Fruit fly (Drosophila melanogaster) whole organism, embryonic: ENCODE results near the gene RunxB.

ENCODE experiments used
- Adf1 ChIP-seq: fragments of 200-800 bp; sonication (Bioruptor generic); IDR thresholded peaks from 2 replicates; pipeline ENCODE4 v1.3.6; 2022; ENCODE audit warnings: missing biosample characterization, missing genetic modification characterization
- Atf6 ChIP-seq: fragments of 200-800 bp; sonication (Bioruptor generic); IDR thresholded peaks from 2 replicates; pipeline ENCODE4 v1.3.6; 2022; ENCODE audit warnings: missing biosample characterization, missing genetic modification characterization
- Blimp-1 ChIP-seq: fragments of 200-800 bp; sonication (Bioruptor generic); optimal IDR thresholded peaks from 3 replicates; lab custom pipeline; 2018; ENCODE audit warnings: missing biosample characterization, missing genetic modification characterization, mild to moderate bottlenecking, moderate library complexity, missing genetic modification reagents
- C15 ChIP-seq: fragments of 200-800 bp; sonication (Bioruptor generic); IDR thresholded peaks from 3 replicates; pipeline ENCODE4 v1.3.6; 2022; ENCODE audit warnings: missing biosample characterization, missing genetic modification characterization
- CG10431 ChIP-seq: fragments of 200-800 bp; sonication (Bioruptor generic); optimal IDR thresholded peaks from 3 replicates; lab custom pipeline; 2018; ENCODE audit warnings: missing biosample characterization, mild to moderate bottlenecking, missing genetic modification characterization
- CG10565 ChIP-seq: fragments of 200-800 bp; sonication (Bioruptor generic); optimal IDR thresholded peaks from 3 replicates; lab custom pipeline; 2016; ENCODE audit warnings: missing biosample characterization, mild to moderate bottlenecking, missing genetic modification characterization
- CG10979 ChIP-seq: fragments of 200-800 bp; sonication (Bioruptor generic); optimal IDR thresholded peaks from 2 replicates; lab custom pipeline; 2018; ENCODE audit warnings: missing biosample characterization, mild to moderate bottlenecking, missing genetic modification characterization, moderate library complexity
- CG11247 ChIP-seq: fragments of 200-800 bp; sonication (Bioruptor generic); IDR thresholded peaks from 2 replicates; pipeline ENCODE4 v1.3.6; 2022; ENCODE audit warnings: missing biosample characterization, missing genetic modification characterization
- CG11504 ChIP-seq: fragments of 200-800 bp; sonication (Bioruptor generic); optimal IDR thresholded peaks from 3 replicates; lab custom pipeline; 2019; ENCODE audit warnings: missing biosample characterization, mild to moderate bottlenecking, missing genetic modification characterization, moderate library complexity
- CG12071 ChIP-seq: fragments of 200-800 bp; sonication (Bioruptor generic); optimal IDR thresholded peaks from 3 replicates; lab custom pipeline; 2018; ENCODE audit warnings: missing biosample characterization, mild to moderate bottlenecking, missing genetic modification characterization
- CG15011 ChIP-seq: fragments of 200-800 bp; sonication (Bioruptor generic); optimal IDR thresholded peaks from 3 replicates; lab custom pipeline; 2018; ENCODE audit warnings: missing biosample characterization, mild to moderate bottlenecking, missing genetic modification characterization
- CG15601 ChIP-seq: fragments of 200-800 bp; sonication (Bioruptor generic); optimal IDR thresholded peaks from 3 replicates; lab custom pipeline; 2019; ENCODE audit warnings: missing biosample characterization, mild to moderate bottlenecking, missing genetic modification characterization, moderate library complexity
- CG1647 ChIP-seq: fragments of 200-800 bp; sonication (Bioruptor generic); optimal IDR thresholded peaks from 3 replicates; lab custom pipeline; 2016; ENCODE audit warnings: missing biosample characterization, missing genetic modification characterization
- CG17612 ChIP-seq: fragments of 200-800 bp; sonication (Bioruptor generic); IDR thresholded peaks from 2 replicates; pipeline ENCODE4 v1.3.6; 2022; ENCODE audit warnings: missing biosample characterization, missing genetic modification characterization
- CG17802 ChIP-seq: fragments of 200-800 bp; sonication (Bioruptor generic); optimal IDR thresholded peaks from 2 replicates; lab custom pipeline; 2018; ENCODE audit warnings: missing biosample characterization, mild to moderate bottlenecking, missing genetic modification characterization, moderate library complexity
- CG18262 ChIP-seq: fragments of 200-800 bp; optimal IDR thresholded peaks from 3 replicates; lab custom pipeline; 2019; ENCODE audit warnings: missing biosample characterization, mild to moderate bottlenecking, missing genetic modification characterization, moderate library complexity
- CG32767 ChIP-seq: fragments of 200-800 bp; sonication (Bioruptor generic); IDR thresholded peaks from 2 replicates; pipeline ENCODE4 v1.3.6; 2022; ENCODE audit warnings: missing biosample characterization, missing genetic modification characterization
- CG3281 ChIP-seq: fragments of 200-800 bp; sonication (Bioruptor generic); optimal IDR thresholded peaks from 3 replicates; lab custom pipeline; 2017; ENCODE audit warnings: missing biosample characterization, mild to moderate bottlenecking, missing genetic modification characterization
- CG34376 ChIP-seq: fragments of 200-800 bp; sonication (Bioruptor generic); optimal IDR thresholded peaks from 2 replicates; lab custom pipeline; 2018; ENCODE audit warnings: missing biosample characterization, mild to moderate bottlenecking, missing genetic modification characterization
- CG42726 ChIP-seq: fragments of 200-800 bp; sonication (Bioruptor generic); IDR thresholded peaks from 2 replicates; pipeline ENCODE4 v1.3.6; 2022; ENCODE audit warnings: missing biosample characterization, missing genetic modification characterization; ENCODE audit not compliant: partially characterized antibody
- CG4328 ChIP-seq: fragments of 200-800 bp; sonication (Bioruptor generic); optimal IDR thresholded peaks from 3 replicates; lab custom pipeline; 2017; ENCODE audit warnings: missing biosample characterization, missing genetic modification reagents, missing genetic modification characterization
- CG7556 ChIP-seq: fragments of 200-800 bp; sonication (Bioruptor generic); optimal IDR thresholded peaks from 2 replicates; lab custom pipeline; 2017; ENCODE audit warnings: missing biosample characterization, mild to moderate bottlenecking, missing genetic modification characterization
- CG7987 ChIP-seq: fragments of 200-800 bp; sonication (Bioruptor generic); optimal IDR thresholded peaks from 2 replicates; lab custom pipeline; 2018; ENCODE audit warnings: missing biosample characterization, mild to moderate bottlenecking, missing genetic modification characterization, moderate library complexity
- CG8290 ChIP-seq, 3 experiments: fragments of 200-800 bp; sonication (Bioruptor generic); optimal IDR thresholded peaks; 2 replicates each; lab custom pipeline; 2016 to 2019; ENCODE audit warnings: missing biosample characterization in 3 of 3, missing genetic modification characterization in 3 of 3, mild to moderate bottlenecking in 2 of 3, moderate library complexity in 1 of 3
- CG8388 ChIP-seq: fragments of 200-800 bp; sonication (Bioruptor generic); optimal IDR thresholded peaks from 2 replicates; lab custom pipeline; 2019; ENCODE audit warnings: missing biosample characterization, mild to moderate bottlenecking, missing genetic modification characterization, moderate library complexity
- CG8478 ChIP-seq: fragments of >200 bp; optimal IDR thresholded peaks from 2 replicates; lab custom pipeline; 2018
- CG9727 ChIP-seq: fragments of 200-800 bp; sonication (Bioruptor generic); optimal IDR thresholded peaks from 3 replicates; lab custom pipeline; 2017; ENCODE audit warnings: missing biosample characterization, mild to moderate bottlenecking, missing genetic modification characterization
- CG9876 ChIP-seq: fragments of 200-800 bp; sonication (Bioruptor generic); optimal IDR thresholded peaks from 2 replicates; lab custom pipeline; 2016; ENCODE audit warnings: missing biosample characterization, missing genetic modification characterization
- CrebB ChIP-seq: fragments of 200-800 bp; sonication (Bioruptor generic); optimal IDR thresholded peaks from 3 replicates; lab custom pipeline; 2018; ENCODE audit warnings: missing biosample characterization, mild to moderate bottlenecking, missing genetic modification characterization
- Dek ChIP-seq: fragments of 200-800 bp; sonication (Bioruptor generic); optimal IDR thresholded peaks from 3 replicates; lab custom pipeline; 2019; ENCODE audit warnings: missing biosample characterization, mild to moderate bottlenecking, missing genetic modification characterization, moderate library complexity
- ERR ChIP-seq: fragments of 200-800 bp; sonication (Bioruptor generic); optimal IDR thresholded peaks from 2 replicates; lab custom pipeline; 2016; ENCODE audit warnings: missing biosample characterization, missing genetic modification characterization
- Fer1 ChIP-seq: fragments of 200-800 bp; sonication (Bioruptor generic); optimal IDR thresholded peaks from 2 replicates; lab custom pipeline; 2017; ENCODE audit warnings: missing biosample characterization, mild to moderate bottlenecking, missing genetic modification characterization
- Hand ChIP-seq: fragments of 200-800 bp; sonication (Bioruptor generic); optimal IDR thresholded peaks from 2 replicates; lab custom pipeline; 2017; ENCODE audit warnings: mild to moderate bottlenecking, missing biosample characterization, missing genetic modification reagents, missing genetic modification characterization
- Lim3 ChIP-seq: fragments of 200-800 bp; sonication (Bioruptor generic); IDR thresholded peaks from 2 replicates; pipeline ENCODE4 v1.3.6; 2022; ENCODE audit warnings: missing biosample characterization, missing genetic modification characterization
- Mrtf ChIP-seq: fragments of 200-800 bp; sonication (Bioruptor generic); IDR thresholded peaks from 3 replicates; pipeline ENCODE4 v1.3.6; 2022; ENCODE audit warnings: missing biosample characterization, missing genetic modification characterization
- Oli ChIP-seq: fragments of 200-800 bp; sonication (Bioruptor generic); optimal IDR thresholded peaks from 2 replicates; lab custom pipeline; 2018; ENCODE audit warnings: missing biosample characterization, mild to moderate bottlenecking, missing genetic modification characterization, moderate library complexity
- Pdp1 ChIP-seq, 2 experiments: fragments of 200-800 bp; sonication (Bioruptor generic); optimal IDR thresholded peaks; 3 replicates each; lab custom pipeline; 2016; ENCODE audit warnings: missing biosample characterization in 2 of 2, missing genetic modification characterization in 2 of 2, mild to moderate bottlenecking in 1 of 2, moderate library complexity in 1 of 2
- Sin3A ChIP-seq: fragments of >200 bp; optimal IDR thresholded peaks from 2 replicates; lab custom pipeline; 2018
- Sox102F ChIP-seq: fragments of 200-800 bp; sonication (Bioruptor generic); optimal IDR thresholded peaks from 2 replicates; lab custom pipeline; 2018; ENCODE audit warnings: missing biosample characterization, mild to moderate bottlenecking, missing genetic modification characterization, moderate library complexity
- Trl ChIP-seq, 3 experiments: fragments of >200 bp in 2 of 3; fragments of 200-800 bp in 1 of 3; sonication (Bioruptor generic) in 1 of 3; optimal IDR thresholded peaks; 2 replicates in 1 of 3; 3 replicates in 2 of 3; lab custom pipeline; 2016 to 2017; ENCODE audit warnings: missing biosample characterization in 1 of 3, missing genetic modification characterization in 1 of 3
- abd-A ChIP-seq: fragments of 200-800 bp; sonication (Bioruptor generic); optimal IDR thresholded peaks from 3 replicates; lab custom pipeline; 2019; ENCODE audit warnings: missing biosample characterization, mild to moderate bottlenecking, missing genetic modification characterization, moderate library complexity
- chif ChIP-seq, 2 experiments: fragments of 200-800 bp; sonication (Bioruptor generic); optimal IDR thresholded peaks; 3 replicates each; lab custom pipeline; 2016; ENCODE audit warnings: missing biosample characterization in 2 of 2, missing genetic modification characterization in 2 of 2
- crol ChIP-seq: fragments of 200-800 bp; sonication (Bioruptor generic); IDR thresholded peaks from 2 replicates; pipeline ENCODE4 v1.3.6; 2022; ENCODE audit warnings: missing biosample characterization, missing genetic modification characterization
- eyg ChIP-seq: fragments of 200-800 bp; sonication (Bioruptor generic); optimal IDR thresholded peaks from 3 replicates; lab custom pipeline; 2016; ENCODE audit warnings: missing biosample characterization, missing genetic modification characterization
- kay ChIP-seq: fragments of 200-800 bp; sonication (Bioruptor generic); optimal IDR thresholded peaks from 2 replicates; lab custom pipeline; 2016; ENCODE audit warnings: missing biosample characterization, missing genetic modification characterization
- kni ChIP-seq: fragments of 200-800 bp; sonication (Bioruptor generic); optimal IDR thresholded peaks from 3 replicates; lab custom pipeline; 2017; ENCODE audit warnings: mild to moderate bottlenecking, missing biosample characterization, missing genetic modification reagents, missing genetic modification characterization
- lab ChIP-seq: fragments of 200-800 bp; sonication (Bioruptor generic); optimal IDR thresholded peaks from 3 replicates; lab custom pipeline; 2017; ENCODE audit warnings: missing biosample characterization, missing genetic modification characterization, mild to moderate bottlenecking, moderate library complexity, missing genetic modification reagents
- otp ChIP-seq: fragments of 200-800 bp; sonication (Bioruptor generic); IDR thresholded peaks from 3 replicates; pipeline ENCODE4, ENCODE4 v1.3.6; 2022; ENCODE audit warnings: missing biosample characterization, missing genetic modification characterization
- slbo ChIP-seq: fragments of 200-800 bp; sonication (Bioruptor generic); IDR thresholded peaks from 2 replicates; pipeline ENCODE4 v1.3.6; 2022; ENCODE audit warnings: missing biosample characterization, missing genetic modification characterization
- tx ChIP-seq: fragments of 200-800 bp; sonication (Bioruptor generic); optimal IDR thresholded peaks from 2 replicates; lab custom pipeline; 2016; ENCODE audit warnings: missing biosample characterization, missing genetic modification characterization
- usp ChIP-seq: fragments of >200 bp; optimal IDR thresholded peaks from 2 replicates; lab custom pipeline; 2017; ENCODE audit warnings: missing biosample characterization, missing genetic modification characterization

The RunxB gene

DNA sequence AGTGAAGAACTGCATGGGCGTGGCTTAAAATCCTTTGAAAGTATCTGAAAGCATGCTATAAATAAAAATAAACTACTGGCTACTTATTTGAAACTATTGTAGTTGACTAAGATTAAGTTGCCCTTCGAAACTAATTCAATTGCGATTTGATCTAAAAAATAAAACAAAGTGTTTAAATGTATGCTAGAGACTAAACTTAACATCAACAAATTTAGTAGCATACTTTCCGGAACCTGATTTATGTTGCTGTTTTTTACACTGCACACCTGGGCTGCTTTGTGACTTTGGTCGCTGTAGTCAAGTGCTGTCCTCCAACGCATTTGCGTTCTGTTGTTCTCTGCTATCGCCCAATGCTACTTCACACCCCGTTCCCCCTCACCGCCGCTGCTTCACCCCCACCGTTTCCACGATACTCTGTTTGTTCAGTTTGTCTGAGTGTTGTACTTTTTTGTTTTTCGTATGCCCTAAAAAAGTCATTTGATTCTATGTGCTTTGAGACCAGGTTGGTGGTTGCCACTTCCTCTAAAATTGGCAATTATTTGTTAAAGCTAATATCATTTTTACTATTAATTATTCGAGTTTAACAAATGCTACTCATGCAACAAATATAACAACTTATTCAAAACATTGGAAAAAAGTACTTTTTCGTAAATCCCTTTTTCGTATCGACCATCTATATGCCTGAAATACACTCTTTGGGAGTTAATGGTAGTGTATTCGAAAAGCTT lies 35.4 kb upstream of the RunxB start (continued):
- no peak for TF ChIP-seq CG10431 (GFP tag; lab: Kevin White, UChicago)
- TF ChIP-seq kni, result no peak
- TF ChIP-seq Pdp1 (GFP tag; optimal IDR thresholded peaks at IDR 0.05; lab: Kevin White, UChicago), result peak in 1 of 2 experiments; percentile 6
- no peak for TF ChIP-seq CG42726 (GFP tag; lab: Robert Waterston, UW)
- no peak for TF ChIP-seq kay
- TF ChIP-seq Sin3A (lab: Kevin White, UChicago), result no peak
- no peak for TF ChIP-seq CG9876 (GFP tag; lab: Kevin White, UChicago)
- TF ChIP-seq CG7556 (GFP tag; lab: Kevin White, UChicago), result peak; percentile 56
- peak; percentile 40 for TF ChIP-seq Oli (tag; lab: Kevin White, UChicago)
- TF ChIP-seq CG32767 (GFP tag; lab: Robert Waterston, UW), result no peak
- TF ChIP-seq CG3281 (GFP tag; lab: Kevin White, UChicago), result peak; percentile 50
- TF ChIP-seq Blimp-1 (GFP tag; lab: Kevin White, UChicago), result peak; percentile 50
- no peak for TF ChIP-seq CG12071 (GFP tag; lab: Kevin White, UChicago)
- TF ChIP-seq Adf1 (GFP tag; lab: Robert Waterston, UW), result peak; percentile 18; the same call in 1 of the 2 replicates
- no peak for TF ChIP-seq eyg (GFP tag; lab: Kevin White, UChicago)
- peak; percentile 10 for TF ChIP-seq Dek (tag; lab: Kevin White, UChicago)
- peak; percentile 81 for TF ChIP-seq lab (GFP tag; lab: Kevin White, UChicago)
- peak; percentile 42 for TF ChIP-seq CG10979 (tag; lab: Kevin White, UChicago)
- TF ChIP-seq Trl (optimal IDR thresholded peaks at IDR 0.05; lab: Kevin White, UChicago), result no peak
- TF ChIP-seq Trl (GFP tag; optimal IDR thresholded peaks at IDR 0.05; lab: Kevin White, UChicago), result peak; percentile 8
- TF ChIP-seq CG15011 (GFP tag; lab: Kevin White, UChicago), result no peak
- TF ChIP-seq CG11247 (GFP tag; lab: Robert Waterston, UW), result no peak
- TF ChIP-seq Mrtf (GFP tag; lab: Robert Waterston, UW), result no peak
- no peak for TF ChIP-seq CG1647
- TF ChIP-seq CG10565 (GFP tag; lab: Kevin White, UChicago), result no peak
- peak; percentile 3 for TF ChIP-seq tx
- peak; percentile 60 for TF ChIP-seq slbo (GFP tag; lab: Robert Waterston, UW)
- TF ChIP-seq chif (GFP tag; optimal IDR thresholded peaks at IDR 0.05; lab: Kevin White, UChicago), result peak in 1 of 2 experiments; percentile 22
- peak; percentile 50 for TF ChIP-seq CG18262
- TF ChIP-seq CG4328 (GFP tag; lab: Kevin White, UChicago), result peak; percentile 6
- no peak for TF ChIP-seq C15
- peak; percentile 64 for TF ChIP-seq Atf6 (GFP tag; lab: Robert Waterston, UW)
- peak; percentile 5 for TF ChIP-seq CG9727 (GFP tag; lab: Kevin White, UChicago)
- TF ChIP-seq usp (GFP tag; lab: Kevin White, UChicago), result no peak
- peak; percentile 91 for TF ChIP-seq crol (GFP tag; lab: Robert Waterston, UW)
- TF ChIP-seq CG17612 (GFP tag; lab: Robert Waterston, UW), result peak; percentile 95
- TF ChIP-seq Sox102F (GFP tag; lab: Kevin White, UChicago), result peak; percentile 55
- TF ChIP-seq CG15601 (tag; lab: Kevin White, UChicago), result peak; percentile 4

DNA sequence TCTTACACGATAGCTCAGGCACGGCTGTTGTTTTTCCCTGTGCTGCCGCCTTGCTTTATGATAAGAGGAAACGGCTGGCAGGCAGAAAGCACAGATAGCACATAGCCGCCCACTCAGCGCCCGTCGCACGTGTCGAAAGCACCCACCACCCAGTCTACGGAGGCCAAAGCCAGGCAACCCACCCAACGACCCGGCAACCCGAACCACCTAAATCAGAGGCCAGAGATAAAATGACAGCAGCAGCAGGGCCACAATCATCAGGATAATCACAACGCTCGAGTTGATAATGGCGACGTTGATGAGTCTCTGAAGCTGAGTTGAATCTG lies 34.8 kb upstream of the RunxB start:
- no peak for TF ChIP-seq otp (GFP tag; lab: Robert Waterston, UW)
- no peak for TF ChIP-seq CrebB (tag; lab: Kevin White, UChicago)
- TF ChIP-seq CG8388 (GFP tag; lab: Kevin White, UChicago), result no peak
- no peak for TF ChIP-seq Hand
- no peak for TF ChIP-seq abd-A (tag; lab: Kevin White, UChicago)
- no peak for TF ChIP-seq Lim3 (GFP tag; lab: Robert Waterston, UW)
- no peak for TF ChIP-seq CG7987 (GFP tag; lab: Kevin White, UChicago)
- TF ChIP-seq CG8478 (lab: Kevin White, UChicago), result no peak
- no peak for TF ChIP-seq CG34376
- peak; percentile 20 for TF ChIP-seq CG11504 (tag; lab: Kevin White, UChicago)
- TF ChIP-seq CG8290 (GFP tag; optimal IDR thresholded peaks at IDR 0.05; lab: Kevin White, UChicago), result no peak
- TF ChIP-seq CG8290 (tag; optimal IDR thresholded peaks at IDR 0.05; lab: Kevin White, UChicago), result no peak
- no peak for TF ChIP-seq ERR (GFP tag; lab: Kevin White, UChicago)
- no peak for TF ChIP-seq CG17802 (tag; lab: Kevin White, UChicago)
- peak; percentile 34 for TF ChIP-seq Fer1 (GFP tag; lab: Kevin White, UChicago)
